Worm (Caenorhabditis elegans) whole organism, L3 larva: ENCODE data around the gene str-240.

Experiments used
- aly-2 ChIP-seq: fragments of 150-350 bp; optimal IDR thresholded peaks from 2 replicates; lab custom pipeline; 2014; ENCODE audit warnings: missing biosample characterization, missing genetic modification characterization
- elt-2 ChIP-seq: sonication (generic microtip); optimal IDR thresholded peaks from 2 replicates; lab custom pipeline; 2016; ENCODE audit warnings: missing genetic modification reagents, mild to moderate bottlenecking, missing genetic modification characterization, missing compliant biosample characterization
- elt-3 ChIP-seq, 3 experiments: fragments of 150-350 bp in 1 of 3; sonication (generic microtip) in 2 of 3; optimal IDR thresholded peaks; 2 replicates in 2 of 3; 4 replicates in 1 of 3; lab custom pipeline; 2014 to 2017; ENCODE audit warnings: missing biosample characterization in 3 of 3, missing genetic modification characterization in 3 of 3
- jun-1 ChIP-seq: fragments of 150-350 bp; optimal IDR thresholded peaks from 2 replicates; lab custom pipeline; 2014; ENCODE audit warnings: missing biosample characterization, missing genetic modification reagents, missing genetic modification characterization
- nfya-1 ChIP-seq: sonication (generic microtip); optimal IDR thresholded peaks from 2 replicates; lab custom pipeline; 2017; ENCODE audit warnings: missing genetic modification characterization, mild to moderate bottlenecking, missing compliant biosample characterization, antibody characterized with exemption, moderate library complexity; ENCODE audit not compliant: insufficient read depth
- nhr-12 ChIP-seq: fragments of 150-350 bp; optimal IDR thresholded peaks from 2 replicates; lab custom pipeline; 2014; ENCODE audit warnings: missing biosample characterization, missing genetic modification characterization
- nhr-237 ChIP-seq: fragments of 150-350 bp; optimal IDR thresholded peaks from 2 replicates; lab custom pipeline; 2014; ENCODE audit warnings: missing biosample characterization, missing genetic modification characterization
- nhr-25 ChIP-seq: sonication (generic microtip); optimal IDR thresholded peaks from 2 replicates; lab custom pipeline; 2017; ENCODE audit warnings: missing biosample characterization, missing genetic modification characterization
- pha-4 ChIP-seq: fragments of 150-350 bp; optimal IDR thresholded peaks from 2 replicates; lab custom pipeline; 2014; ENCODE audit warnings: missing biosample characterization, missing genetic modification reagents, missing genetic modification characterization
- pqm-1 ChIP-seq: fragments of 150-350 bp; optimal IDR thresholded peaks from 2 replicates; lab custom pipeline; 2017; ENCODE audit warnings: missing biosample characterization, missing genetic modification characterization, inconsistent platforms
- snpc-4 ChIP-seq: fragments of 150-350 bp; optimal IDR thresholded peaks from 2 replicates; lab custom pipeline; 2014; ENCODE audit warnings: missing biosample characterization, missing genetic modification characterization

ce11 chrV:1480841-1481240 lies 40.9 kb downstream of the str-240 start:
- TF ChIP-seq nhr-237 (no peak), jun-1 (tag; lab: Kevin White, UChicago) (no peak), nhr-25 (tag; lab: Kevin White, UChicago) (no peak), elt-2 (tag; lab: Kevin White, UChicago) (no peak), nhr-12 (no peak), pqm-1 (tag; lab: Kevin White, UChicago) (no peak), elt-3 (tag; optimal IDR thresholded peaks at IDR 0.05; lab: Kevin White, UChicago) (no peak), snpc-4 (tag; lab: Kevin White, UChicago) (no peak), pha-4 (no peak), aly-2 (tag; lab: Kevin White, UChicago) (no peak), nfya-1 (tag; lab: Kevin White, UChicago) (no peak)
